Worm (Caenorhabditis elegans) whole organism, L1 larva: ENCODE data around the gene C01G5.9.

ENCODE experiments used
- fkh-4 ChIP-seq: sonication (generic microtip); optimal IDR thresholded peaks from 2 replicates; lab custom pipeline; 2016; ENCODE audit warnings: missing compliant biosample characterization, missing genetic modification characterization, borderline replicate concordance
- nhr-76 ChIP-seq: sonication (generic microtip); optimal IDR thresholded peaks from 2 replicates; lab custom pipeline; 2017; ENCODE audit warnings: missing biosample characterization, missing genetic modification characterization
- pag-3 ChIP-seq: sonication (generic microtip); optimal IDR thresholded peaks from 2 replicates; lab custom pipeline; 2017; ENCODE audit warnings: missing genetic modification characterization, mild to moderate bottlenecking, missing compliant biosample characterization, antibody characterized with exemption, borderline replicate concordance; ENCODE audit not compliant: insufficient read depth

DNA sequence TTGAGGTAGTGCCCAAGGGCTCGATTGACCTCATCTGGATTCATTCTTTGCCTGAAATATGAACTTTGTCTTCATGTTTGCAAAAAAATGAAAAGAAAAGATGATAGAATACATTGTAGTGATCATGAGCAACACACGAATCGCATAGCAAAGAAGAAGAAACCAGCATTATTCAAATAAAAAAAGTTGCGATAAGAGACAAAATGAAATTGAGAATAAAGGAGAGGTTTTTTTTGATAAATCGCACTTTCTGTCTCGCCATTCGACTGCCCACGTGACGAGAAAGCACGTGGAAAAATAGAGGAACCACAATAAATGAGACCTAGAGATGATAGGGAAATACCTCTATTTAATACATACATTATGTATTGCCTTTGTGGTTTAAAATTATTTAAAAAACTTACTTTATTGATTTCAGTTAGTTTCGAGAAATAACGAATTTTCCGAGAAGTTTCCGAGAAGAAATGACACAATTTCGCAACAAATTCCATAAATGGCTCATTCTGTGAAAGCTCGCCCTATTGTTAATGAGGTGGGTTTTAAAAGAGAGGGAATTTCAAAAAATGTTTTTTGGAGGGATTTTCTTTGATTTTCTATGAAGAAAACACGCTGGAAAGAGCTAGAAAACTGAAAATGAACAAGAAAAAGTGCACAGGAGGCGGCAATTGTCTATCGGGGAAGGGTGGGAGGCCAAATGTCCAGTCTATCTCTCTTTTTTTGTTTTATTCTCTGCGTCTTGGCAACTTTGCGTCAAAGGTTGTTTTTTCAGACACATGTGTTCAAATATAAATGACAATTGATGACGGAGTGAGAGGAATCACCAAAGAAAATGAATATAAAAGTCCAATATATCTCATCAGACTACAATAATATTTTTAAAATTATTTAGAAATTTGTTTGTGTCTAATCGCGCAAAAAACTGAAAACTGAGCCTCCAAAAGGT lies 36.0 kb downstream of the C01G5.9 start, which contains the start of gene paqr-1:
- TF ChIP-seq pag-3 (tag; lab: Kevin White, UChicago) (no peak), fkh-4 (tag; lab: Kevin White, UChicago) (no peak), nhr-76 (no peak)
